Fruit fly (Drosophila melanogaster): ENCODE data around the gene koko.

Gene koko

dm6 chr3R:18438181-18438826, 35.5 kb downstream of the koko start (continued):
- no peak for TF ChIP-seq CG17802 (tag; optimal IDR thresholded peaks at IDR 0.05)
- no peak for TF ChIP-seq CG2889 (GFP tag; IDR thresholded peaks at IDR 0.05)
- no peak for TF ChIP-seq CG12104 (GFP tag; optimal IDR thresholded peaks at IDR 0.05)
- no peak for TF ChIP-seq CG4360 (GFP tag; IDR thresholded peaks at IDR 0.05)
- TF ChIP-seq CG3838 (GFP tag; optimal IDR thresholded peaks at IDR 0.05): no peak
- TF ChIP-seq CG6683 (GFP tag; optimal IDR thresholded peaks at IDR 0.05): no peak
- TF ChIP-seq CG4617 (GFP tag; optimal IDR thresholded peaks at IDR 0.05; ENCODE audit: borderline replicate concordance): no peak
- TF ChIP-seq CG17359 (tag; optimal IDR thresholded peaks at IDR 0.05): peak; percentile 6
- no peak for TF ChIP-seq Gug (GFP tag; IDR thresholded peaks at IDR 0.05)
- TF ChIP-seq CG10366 (GFP tag; IDR thresholded peaks at IDR 0.05): no peak
- TF ChIP-seq sens (GFP tag): peak; percentile 12
- no peak for TF ChIP-seq Sry-δ (GFP tag; optimal IDR thresholded peaks at IDR 0.05)
- TF ChIP-seq sug (tag; optimal IDR thresholded peaks at IDR 0.05): peak; percentile 73
- TF ChIP-seq MTF-1 (GFP tag; optimal IDR thresholded peaks at IDR 0.05; ENCODE audit: borderline replicate concordance): no peak
- no peak for TF ChIP-seq crol (GFP tag; IDR thresholded peaks at IDR 0.05)
- TF ChIP-seq Dfd (GFP tag; optimal IDR thresholded peaks at IDR 0.05): no peak
- TF ChIP-seq CG18619 (GFP tag; optimal IDR thresholded peaks at IDR 0.05): no peak
- no peak for TF ChIP-seq abd-A (tag; optimal IDR thresholded peaks at IDR 0.05)
- TF ChIP-seq CG8290 (GFP tag; optimal IDR thresholded peaks at IDR 0.05): no peak
- TF ChIP-seq CG8290 (tag; optimal IDR thresholded peaks at IDR 0.05): no peak
- no peak for TF ChIP-seq Aef1 (GFP tag; IDR thresholded peaks at IDR 0.05)
- TF ChIP-seq ranshi (GFP tag; IDR thresholded peaks at IDR 0.05): no peak
- TF ChIP-seq cad (GFP tag; optimal IDR thresholded peaks at IDR 0.05): no peak
- no peak for TF ChIP-seq Sox100B (GFP tag; optimal IDR thresholded peaks at IDR 0.05)
- TF ChIP-seq lola (GFP tag; optimal IDR thresholded peaks at IDR 0.05): no peak
- TF ChIP-seq CG8359 (GFP tag; optimal IDR thresholded peaks at IDR 0.05; ENCODE audit: borderline replicate concordance): no peak
- TF ChIP-seq schlank (tag; optimal IDR thresholded peaks at IDR 0.05): no peak
- TF ChIP-seq tup (GFP tag; optimal IDR thresholded peaks at IDR 0.05): no peak
- TF ChIP-seq stc (GFP tag; IDR thresholded peaks at IDR 0.05): no peak
- TF ChIP-seq CG6272 (GFP tag; IDR thresholded peaks at IDR 0.05): no peak
- no peak for TF ChIP-seq Six4 (GFP tag; optimal IDR thresholded peaks at IDR 0.05)
- no peak for TF ChIP-seq bigmax (GFP tag; optimal IDR thresholded peaks at IDR 0.05)
- TF ChIP-seq Adf1 (GFP tag; IDR thresholded peaks at IDR 0.05): peak; percentile 29; the same call in 1 of the 2 replicates
- no peak for TF ChIP-seq Ssrp (tag; optimal IDR thresholded peaks at IDR 0.05)
- TF ChIP-seq Side (GFP tag; optimal IDR thresholded peaks at IDR 0.05): no peak
- TF ChIP-seq Ets97D (GFP tag; optimal IDR thresholded peaks at IDR 0.05): no peak
- TF ChIP-seq CG13123 (GFP tag; optimal IDR thresholded peaks at IDR 0.05): no peak
- peak; percentile 17; the same call in 1 of the 3 replicates for TF ChIP-seq zfh1 (GFP tag; IDR thresholded peaks at IDR 0.05)
- TF ChIP-seq tx (GFP tag; optimal IDR thresholded peaks at IDR 0.05): no peak
- no peak for TF ChIP-seq vnd (GFP tag; IDR thresholded peaks at IDR 0.05; ENCODE audit: partially characterized antibody)
- no peak for TF ChIP-seq CG17612 (GFP tag; IDR thresholded peaks at IDR 0.05)
- peak; percentile 15 for TF ChIP-seq gem (tag; optimal IDR thresholded peaks at IDR 0.05)
- TF ChIP-seq so (GFP tag; IDR thresholded peaks at IDR 0.05): no peak
- no peak for TF ChIP-seq Fer2 (tag; optimal IDR thresholded peaks at IDR 0.05)
- no peak for TF ChIP-seq CG10979 (tag; optimal IDR thresholded peaks at IDR 0.05)
- no peak for TF ChIP-seq CoRest (tag; optimal IDR thresholded peaks at IDR 0.05)
- no peak for TF ChIP-seq Max (GFP tag; optimal IDR thresholded peaks at IDR 0.05)
- no peak for TF ChIP-seq CG31388 (GFP tag; optimal IDR thresholded peaks at IDR 0.05)
- no peak for TF ChIP-seq tll (GFP tag; optimal IDR thresholded peaks at IDR 0.05)
- TF ChIP-seq bcd (GFP tag; optimal IDR thresholded peaks at IDR 0.05): no peak
- no peak for TF ChIP-seq CG13287 (GFP tag; IDR thresholded peaks at IDR 0.05; ENCODE audit: partially characterized antibody)
